Worm (Caenorhabditis elegans) whole organism, young adult: ENCODE results near the gene srx-62.

ENCODE experiments used
- K11D2.4 ChIP-seq: fragments of 200-800 bp; sonication (Bioruptor generic); IDR thresholded peaks from 2 replicates; pipeline ENCODE4 v1.3.6; 2022; ENCODE audit warnings: missing genetic modification reagents, missing genetic modification characterization, missing compliant biosample characterization
- T07F8.4 ChIP-seq: sonication (generic microtip); optimal IDR thresholded peaks from 2 replicates; lab custom pipeline; 2016; ENCODE audit warnings: mild to moderate bottlenecking, missing genetic modification characterization, moderate library complexity, missing compliant biosample characterization
- Y53G8AR.9 ChIP-seq: fragments of 200-800 bp; sonication (Bioruptor generic); conservative IDR thresholded peaks from 2 replicates; pipeline ENCODE4 v1.3.6; 2022; ENCODE audit warnings: missing genetic modification reagents, missing genetic modification characterization, missing compliant biosample characterization
- Y56A3A.18 ChIP-seq: fragments of 200-800 bp; sonication (Bioruptor generic); IDR thresholded peaks from 2 replicates; pipeline ENCODE4 v1.3.6; 2022; ENCODE audit warnings: missing genetic modification reagents, missing genetic modification characterization, missing compliant biosample characterization
- bed-2 ChIP-seq: fragments of 200-800 bp; sonication (Bioruptor generic); IDR thresholded peaks from 2 replicates; pipeline ENCODE4 v1.3.6; 2022; ENCODE audit warnings: missing genetic modification reagents, missing genetic modification characterization, missing compliant biosample characterization
- ceh-100 ChIP-seq: fragments of 200-800 bp; sonication (Bioruptor generic); IDR thresholded peaks from 2 replicates; pipeline ENCODE4 v1.3.6; 2022; ENCODE audit warnings: missing genetic modification reagents, missing genetic modification characterization, missing compliant biosample characterization
- him-1 ChIP-seq: sonication (generic microtip); optimal IDR thresholded peaks from 2 replicates; lab custom pipeline; 2016; ENCODE audit warnings: missing genotype, missing genetic modification reagents, missing genetic modification characterization, missing compliant biosample characterization
- let-526 ChIP-seq: fragments of 200-800 bp; sonication (Bioruptor generic); IDR thresholded peaks from 2 replicates; pipeline ENCODE4 v1.3.6; 2022; ENCODE audit warnings: missing genetic modification reagents, missing genetic modification characterization, missing compliant biosample characterization
- rec-8 ChIP-seq, 2 experiments: sonication (generic microtip); optimal IDR thresholded peaks; 2 replicates each; lab custom pipeline; 2016; ENCODE audit warnings: mild to moderate bottlenecking in 2 of 2, missing genetic modification characterization in 2 of 2, missing genetic modification reagents in 2 of 2, missing genotype in 2 of 2, missing biosample characterization in 1 of 2, missing compliant biosample characterization in 1 of 2, moderate library complexity in 1 of 2
- snpc-4 ChIP-seq, 5 experiments: fragments of 150-350 bp in 1 of 5; sonication (generic microtip) in 4 of 5; optimal IDR thresholded peaks; 2 replicates each; lab custom pipeline; 2014 to 2018; ENCODE audit warnings: missing genetic modification characterization in 5 of 5, missing biosample characterization in 3 of 5, antibody characterized with exemption in 2 of 5, mild to moderate bottlenecking in 2 of 5, missing compliant biosample characterization in 2 of 5, missing genotype in 2 of 5, moderate library complexity in 2 of 5, missing genetic modification reagents in 1 of 5
- unc-62 ChIP-seq: fragments of 150-350 bp; optimal IDR thresholded peaks from 2 replicates; lab custom pipeline; 2014; ENCODE audit warnings: missing biosample characterization, missing genetic modification reagents, missing genetic modification characterization
- ztf-6 ChIP-seq: fragments of 200-800 bp; sonication (Bioruptor generic); IDR thresholded peaks from 2 replicates; pipeline ENCODE4 v1.3.6; 2022; ENCODE audit warnings: missing genetic modification reagents, missing genetic modification characterization, missing compliant biosample characterization

ce11 chrV:3968929-3969328, 26.8 kb downstream of the srx-62 start:
- no peak for TF ChIP-seq snpc-4 (GFP tag; optimal IDR thresholded peaks at IDR 0.05; lab: Kevin White, UChicago)
- TF ChIP-seq snpc-4 (tag; optimal IDR thresholded peaks at IDR 0.05; lab: Kevin White, UChicago) = no peak
- no peak for TF ChIP-seq T07F8.4 (tag; lab: Kevin White, UChicago)
- no peak for TF ChIP-seq Y56A3A.18
- no peak for TF ChIP-seq rec-8 (tag; optimal IDR thresholded peaks at IDR 0.05; lab: Kevin White, UChicago)
- no peak for TF ChIP-seq Y53G8AR.9 (GFP tag; lab: Robert Waterston, UW)
- TF ChIP-seq let-526 = no peak
- TF ChIP-seq him-1 (tag; lab: Kevin White, UChicago) = no peak
- no peak for TF ChIP-seq bed-2 (GFP tag; lab: Robert Waterston, UW)
- TF ChIP-seq unc-62 = no peak
- no peak for TF ChIP-seq K11D2.4 (GFP tag; lab: Robert Waterston, UW)
- TF ChIP-seq ztf-6 (GFP tag; lab: Robert Waterston, UW) = no peak
- no peak for TF ChIP-seq ceh-100 (GFP tag; lab: Robert Waterston, UW)
